Worm (Caenorhabditis elegans) whole organism, L4/young adult: ENCODE results near the gene irg-1.
"Not testable (repeated sequence)": the region's sequence is repeated elsewhere in the genome, so short reads cannot be mapped to it uniquely, and the experiment has no call there.

Experiments
- W03F9.2 ChIP-seq: fragments of 150-350 bp; optimal IDR thresholded peaks from 2 replicates; lab custom pipeline; 2014; ENCODE audit warnings: missing biosample characterization, missing genetic modification characterization
- dao-5 ChIP-seq: sonication (generic microtip); optimal IDR thresholded peaks from 2 replicates; lab custom pipeline; 2016; ENCODE audit warnings: missing genotype, missing genetic modification characterization, moderate library complexity, missing compliant biosample characterization
- him-1 ChIP-seq: sonication (generic microtip); optimal IDR thresholded peaks from 2 replicates; lab custom pipeline; 2016; ENCODE audit warnings: missing genotype, missing genetic modification reagents, missing genetic modification characterization, missing compliant biosample characterization

Gene irg-1

DNA sequence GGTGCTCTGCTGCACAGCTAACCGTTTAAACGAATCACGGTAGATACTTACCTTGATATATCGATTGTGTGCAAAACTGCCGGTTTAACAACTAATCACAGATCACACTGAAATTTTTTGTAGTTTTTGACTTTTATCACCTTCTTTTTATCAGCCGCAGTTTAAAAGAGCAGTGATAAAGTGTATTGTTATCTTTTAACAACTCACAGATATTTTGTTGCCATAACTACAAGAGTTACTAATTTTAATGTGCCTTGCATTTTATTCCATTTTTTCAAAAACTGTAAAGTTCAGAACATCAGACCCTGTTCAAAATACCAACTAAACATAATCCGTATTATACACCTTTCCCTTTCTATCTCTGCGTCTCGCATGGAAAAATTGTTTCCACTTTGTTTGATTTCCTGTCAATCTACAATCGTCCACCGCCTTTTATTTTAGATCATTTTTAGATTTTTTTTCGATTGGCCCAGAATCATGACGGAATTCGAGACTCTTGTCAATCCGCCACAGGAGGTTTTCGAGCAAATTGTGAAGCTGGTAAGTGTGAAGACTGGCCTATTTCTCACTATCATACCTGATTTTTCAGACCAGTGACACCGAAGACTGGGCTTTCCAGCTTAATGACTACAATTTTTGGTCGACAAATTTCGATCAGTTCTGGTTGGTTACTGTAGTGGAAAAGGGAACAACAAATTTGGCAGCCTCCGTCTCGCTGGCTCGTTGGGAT, 29.5 kb downstream of the irg-1 start, which contains the start of gene T24A6.20:
Gene T24A6.20 (plus strand): TSS at position 395 of the 730 bp plus-strand sequence.
- TF ChIP-seq W03F9.2 (tag; lab: Kevin White, UChicago) (no peak), dao-5 (tag; lab: Kevin White, UChicago) (no peak), him-1 (tag; lab: Kevin White, UChicago) (no peak)

DNA sequence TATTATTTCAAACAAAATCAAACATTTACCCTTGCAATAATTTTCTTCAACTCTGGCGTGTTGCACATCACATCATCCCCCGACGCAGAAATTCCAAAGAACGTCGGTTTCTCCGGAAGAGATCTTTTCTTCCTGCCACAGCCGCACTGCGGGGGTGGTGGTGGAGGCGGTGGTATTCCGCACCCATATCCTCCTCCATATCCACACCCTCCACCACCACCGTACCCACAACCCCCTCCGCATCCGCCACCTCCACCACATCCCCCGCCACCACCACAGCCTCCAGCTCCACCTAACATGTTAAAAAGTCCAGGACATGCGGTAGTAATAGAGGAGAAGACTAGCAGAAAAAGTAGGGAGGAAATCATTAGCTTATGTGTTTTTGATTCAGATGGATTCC, 31.5 kb downstream of the irg-1 start, which contains the start of gene grl-29:
Gene grl-29 (minus strand): TSS at position 368 of the 400 bp plus-strand sequence.
- TF ChIP-seq W03F9.2 (tag; lab: Kevin White, UChicago) (no peak), him-1 (tag; lab: Kevin White, UChicago) (no peak), dao-5 (tag; lab: Kevin White, UChicago) (no peak)

DNA sequence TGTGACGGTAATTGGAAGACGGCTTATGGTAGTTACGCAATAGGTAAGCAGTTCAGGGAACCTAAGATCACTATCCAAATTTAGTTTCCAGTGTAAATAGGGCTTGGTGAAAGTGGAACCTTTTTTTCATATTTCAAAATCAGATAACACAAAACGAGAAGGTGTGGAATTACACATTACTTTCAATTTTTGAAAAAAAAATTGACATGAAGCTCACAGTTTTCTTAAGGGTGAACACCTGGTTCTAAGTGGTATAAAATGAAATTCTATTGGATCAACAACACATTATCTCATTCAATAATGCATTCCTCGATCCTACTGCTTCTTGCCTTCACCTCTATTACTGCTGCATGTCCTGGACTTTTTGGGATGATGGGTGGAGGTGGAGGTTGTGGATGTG, 32.6 kb downstream of the irg-1 start, which contains the start of gene grl-30:
Gene grl-30 (plus strand): TSS at position 301 of the 400 bp plus-strand sequence.
- TF ChIP-seq him-1 (tag; lab: Kevin White, UChicago) (no peak), dao-5 (tag; lab: Kevin White, UChicago) (no peak), W03F9.2 (tag; lab: Kevin White, UChicago) (no peak)

DNA sequence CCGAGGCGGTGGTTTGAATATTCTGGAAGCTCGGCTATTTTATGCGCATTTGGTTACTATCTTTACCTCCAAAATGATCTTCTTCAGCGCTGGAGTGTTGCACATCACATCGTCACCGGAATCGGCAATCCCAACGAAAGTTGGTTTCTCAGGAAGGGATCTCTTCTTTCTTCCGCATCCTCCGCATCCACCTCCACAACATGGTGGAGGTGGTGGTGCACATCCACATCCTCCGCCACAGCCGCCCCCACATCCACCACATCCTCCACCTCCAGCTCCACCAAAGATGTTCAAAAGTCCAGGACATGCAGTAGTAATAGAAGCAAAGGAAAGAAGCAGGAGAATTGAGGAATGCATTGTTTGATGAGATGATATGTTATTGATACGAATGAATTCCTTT, 34.0 kb downstream of the irg-1 start, which contains the start of gene grl-31:
Gene grl-31 (minus strand): TSS at position 357 of the 400 bp plus-strand sequence.
- TF ChIP-seq W03F9.2 (tag; lab: Kevin White, UChicago) (no peak), him-1 (tag; lab: Kevin White, UChicago) (no peak), dao-5 (tag; lab: Kevin White, UChicago) (no peak)

DNA sequence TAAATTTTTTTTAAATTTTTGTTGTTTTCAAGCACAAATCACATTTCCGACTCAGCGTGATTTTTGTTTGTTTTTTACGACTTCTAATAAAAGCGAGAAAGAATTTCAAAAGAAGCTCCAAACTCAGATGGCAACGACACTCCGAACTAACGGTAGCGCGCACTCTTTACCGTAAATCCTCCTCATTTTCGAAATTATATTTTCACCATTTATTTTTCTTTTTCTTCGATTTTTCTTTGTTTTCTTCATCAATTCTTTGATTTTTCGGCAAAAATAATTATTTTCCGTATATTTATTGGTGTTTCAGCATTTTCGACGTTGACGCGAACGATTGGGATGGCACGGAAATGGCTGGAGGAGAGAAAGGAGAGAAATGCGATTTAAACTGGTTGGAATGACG, 35.4 kb downstream of the irg-1 start, which contains the start of gene T24A6.1:
Gene T24A6.1 (plus strand): TSS at position 301 of the 400 bp plus-strand sequence.
- TF ChIP-seq him-1, dao-5, W03F9.2 (tag; lab: Kevin White, UChicago): not testable (repeated sequence)

DNA sequence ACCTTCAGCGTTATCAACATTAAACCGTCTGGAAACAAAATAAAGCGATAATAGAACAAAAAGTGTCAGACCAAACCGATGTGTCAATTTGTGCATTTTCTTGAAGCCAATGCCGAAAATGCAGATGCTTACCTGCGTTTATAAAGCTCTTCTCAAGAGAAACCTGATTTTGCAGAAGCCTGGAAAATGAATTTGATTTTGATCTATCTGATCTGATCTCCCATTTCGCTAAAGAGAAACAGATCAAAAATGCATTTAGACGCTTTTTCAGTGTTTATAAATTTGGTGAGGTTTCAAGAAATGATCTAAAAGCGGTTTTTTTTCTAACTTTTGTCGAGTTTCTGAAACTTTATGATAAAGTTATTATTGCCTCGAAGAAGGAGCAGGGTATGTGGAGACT, 39.4 kb downstream of the irg-1 start, which contains the start of gene T24A6.16:
Gene T24A6.16 (minus strand): TSS at position 101 of the 400 bp plus-strand sequence.
- not testable (repeated sequence) for TF ChIP-seq dao-5, him-1, W03F9.2 (tag; lab: Kevin White, UChicago)

DNA sequence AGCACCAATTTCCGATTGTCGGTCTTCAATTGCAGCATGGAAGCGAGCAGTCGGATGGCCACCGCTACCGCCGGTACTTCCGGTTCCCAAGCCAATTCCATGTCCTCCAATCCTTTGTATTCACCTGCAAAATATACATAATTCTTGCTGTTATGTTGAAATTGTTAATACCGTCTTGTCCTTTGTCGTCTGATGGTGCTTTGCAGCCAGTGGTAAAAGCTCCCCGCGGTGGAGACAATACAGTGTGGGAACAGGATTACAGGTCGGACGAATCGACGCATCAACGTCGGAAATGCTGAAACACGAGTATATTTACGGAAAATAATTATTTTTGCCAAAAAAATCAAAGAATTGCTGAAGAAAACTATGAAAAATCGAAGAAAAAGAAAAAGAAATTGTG, 40.9 kb downstream of the irg-1 start, which contains the start of gene T24A6.17:
Gene T24A6.17 (minus strand): TSS at position 101 of the 400 bp plus-strand sequence.
- not testable (repeated sequence) for TF ChIP-seq him-1, dao-5, W03F9.2 (tag; lab: Kevin White, UChicago)

DNA sequence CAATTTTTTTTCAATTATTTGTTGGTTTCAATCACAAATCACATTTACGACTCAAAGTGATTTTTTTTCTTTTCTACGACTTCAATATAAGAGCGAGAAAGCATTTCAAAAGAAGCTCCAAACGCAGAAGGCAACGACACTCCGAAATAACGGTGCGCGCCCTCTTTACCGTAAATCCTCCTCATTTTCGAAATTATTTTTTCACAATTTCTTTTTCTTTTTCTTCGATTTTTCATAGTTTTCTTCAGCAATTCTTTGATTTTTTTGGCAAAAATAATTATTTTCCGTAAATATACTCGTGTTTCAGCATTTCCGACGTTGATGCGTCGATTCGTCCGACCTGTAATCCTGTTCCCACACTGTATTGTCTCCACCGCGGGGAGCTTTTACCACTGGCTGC, 47.3 kb downstream of the irg-1 start, which contains the start of gene F40C5.2:
Gene F40C5.2 (plus strand): TSS at position 301 of the 400 bp plus-strand sequence.
- TF ChIP-seq him-1, W03F9.2, dao-5 (tag; lab: Kevin White, UChicago): not testable (repeated sequence)

DNA sequence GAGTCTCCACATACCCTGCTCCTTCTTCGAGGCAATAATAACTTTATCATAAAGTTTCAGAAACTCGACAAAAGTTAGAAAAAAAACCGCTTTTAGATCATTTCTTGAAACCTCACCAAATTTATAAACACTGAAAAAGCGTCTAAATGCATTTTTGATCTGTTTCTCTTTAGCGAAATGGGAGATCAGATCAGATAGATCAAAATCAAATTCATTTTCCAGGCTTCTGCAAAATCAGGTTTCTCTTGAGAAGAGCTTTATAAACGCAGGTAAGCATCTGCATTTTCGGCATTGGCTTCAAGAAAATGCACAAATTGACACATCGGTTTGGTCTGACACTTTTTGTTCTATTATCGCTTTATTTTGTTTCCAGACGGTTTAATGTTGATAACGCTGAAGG, 49.0 kb downstream of the irg-1 start, which contains the start of gene F40C5.1:
Gene F40C5.1 (plus strand): TSS at position 301 of the 400 bp plus-strand sequence.
- TF ChIP-seq W03F9.2, dao-5, him-1 (tag; lab: Kevin White, UChicago): not testable (repeated sequence)
